Worm (Caenorhabditis elegans): Measurements from ENCODE around the gene C01G6.3.

DNA sequence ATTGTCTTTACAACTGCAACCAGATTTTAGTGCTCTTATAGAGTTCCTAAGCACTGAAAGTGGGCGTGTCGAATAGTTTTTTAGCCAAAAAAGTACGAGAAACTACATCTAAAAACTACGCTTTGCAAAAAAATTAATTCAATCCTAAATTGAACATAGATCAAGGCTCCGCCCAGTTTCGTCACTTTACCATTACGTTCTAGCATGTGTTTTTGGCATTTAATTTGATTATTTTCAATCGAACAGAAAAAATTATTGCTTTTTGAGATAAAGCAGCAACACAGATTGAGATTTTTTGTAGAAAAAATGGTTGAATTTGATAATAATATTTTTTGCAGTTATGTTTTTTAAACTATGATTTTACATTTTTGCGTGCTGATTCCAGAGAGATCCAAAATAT, 15.5 kb upstream of the C01G6.3 start, which contains the start of gene nlp-82:
- no peak for TF ChIP-seq med-1 (GFP tag; optimal IDR thresholded peaks at IDR 0.05; ENCODE audit: insufficient read depth)
- TF ChIP-seq cog-1 (tag; optimal IDR thresholded peaks at IDR 0.05): no peak
- TF ChIP-seq flt-1 (GFP tag; IDR thresholded peaks at IDR 0.05): no peak
- TF ChIP-seq tab-1 (GFP tag; IDR thresholded peaks at IDR 0.05): no peak
- no peak for TF ChIP-seq ref-1 (GFP tag; conservative IDR thresholded peaks at IDR 0.05)
